Fruit fly (Drosophila melanogaster): ENCODE measurements around the gene sowah.
A peak's percentile ranks its signal among the peaks of the same experiment; 100 is the strongest.

sowah gene

DNA sequence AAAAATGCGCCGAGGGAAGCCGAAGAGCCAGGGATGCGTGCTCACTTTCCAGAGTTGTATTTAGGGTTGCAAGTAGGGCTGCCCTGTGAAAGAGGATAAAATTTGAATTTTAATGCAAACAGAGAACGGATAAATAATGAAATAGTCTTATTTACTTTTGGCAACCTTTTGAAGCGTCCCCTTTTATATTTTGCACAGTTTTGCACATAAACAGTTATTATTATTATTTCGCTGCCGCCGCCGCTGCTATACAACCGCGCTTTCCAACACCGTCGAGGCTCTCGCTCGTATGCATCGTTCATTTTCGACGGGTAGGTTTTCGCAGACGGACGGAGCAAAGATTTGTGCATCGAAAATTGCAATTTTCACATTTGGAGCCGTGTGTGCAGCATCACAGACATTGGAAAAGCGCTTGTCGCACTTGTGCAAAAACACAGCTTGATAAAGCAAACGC, 57.6 kb downstream of the sowah start, which contains the start of the genes sti and tral (continued):
- TF ChIP-seq CG3032 (tag; optimal IDR thresholded peaks at IDR 0.05): peak; percentile 71
- TF ChIP-seq fkh (GFP tag; optimal IDR thresholded peaks at IDR 0.05): peak; percentile 55
- peak; percentile 35 for TF ChIP-seq CG6808 (GFP tag; optimal IDR thresholded peaks at IDR 0.05)
- TF ChIP-seq Eip75B (GFP tag; optimal IDR thresholded peaks at IDR 0.05): no peak
- peak; percentile 62 for TF ChIP-seq CG1621 (tag; optimal IDR thresholded peaks at IDR 0.05)
- no peak for TF ChIP-seq CG10669 (GFP tag; optimal IDR thresholded peaks at IDR 0.05)
- TF ChIP-seq Lpt (GFP tag; optimal IDR thresholded peaks at IDR 0.05): peak; percentile 38
- TF ChIP-seq net (GFP tag; optimal IDR thresholded peaks at IDR 0.05): no peak
- TF ChIP-seq CG34406 (GFP tag; optimal IDR thresholded peaks at IDR 0.05): peak; percentile 75
- TF ChIP-seq Smox (GFP tag; optimal IDR thresholded peaks at IDR 0.05): no peak
- peak; percentile 48 for TF ChIP-seq CG4318 (GFP tag; optimal IDR thresholded peaks at IDR 0.05)
- TF ChIP-seq Blimp-1 (GFP tag; optimal IDR thresholded peaks at IDR 0.05): peak; percentile 52
- TF ChIP-seq CG8632 (GFP tag; optimal IDR thresholded peaks at IDR 0.05): peak; percentile 69
- no peak for TF ChIP-seq CG16779 (tag; optimal IDR thresholded peaks at IDR 0.05)
- TF ChIP-seq CG7368 (GFP tag; optimal IDR thresholded peaks at IDR 0.05): peak; percentile 67
- TF ChIP-seq Hr4 (GFP tag; optimal IDR thresholded peaks at IDR 0.05): peak; percentile 90
- TF ChIP-seq dac (GFP tag; optimal IDR thresholded peaks at IDR 0.05): peak; percentile 50
- peak; percentile 22 for TF ChIP-seq Eip93F (GFP tag; optimal IDR thresholded peaks at IDR 0.05)
- no peak for TF ChIP-seq CG11762 (GFP tag; optimal IDR thresholded peaks at IDR 0.05; ENCODE audit: insufficient read depth)
- TF ChIP-seq CG11294 (GFP tag; IDR thresholded peaks at IDR 0.05): peak; percentile 27; the same call in 1 of the 2 replicates

DNA sequence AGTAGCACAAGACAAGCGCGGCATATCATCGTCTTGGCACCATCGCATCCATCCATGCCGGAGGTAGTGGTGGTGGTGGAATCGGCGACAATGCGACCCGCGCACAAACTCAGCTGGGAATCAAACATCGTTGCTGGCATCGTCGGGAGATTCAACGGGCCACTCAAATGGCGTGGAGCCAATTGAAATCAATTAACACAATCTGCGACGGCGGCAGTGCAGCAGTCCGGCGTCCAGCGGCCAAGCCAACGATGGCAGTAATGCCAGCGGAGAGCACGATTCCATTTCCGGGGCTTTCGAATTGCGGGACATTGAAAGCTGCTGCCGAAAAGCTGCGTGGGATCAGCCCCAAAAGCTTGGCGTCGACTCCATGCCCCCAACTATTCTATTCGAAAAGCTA, 64.8 kb downstream of the sowah start, which contains the start of gene CG10654:
CG10654 (minus strand) TSS at position 270 of the 400 bp plus-strand sequence.
- TF ChIP-seq eg (GFP tag; IDR thresholded peaks at IDR 0.05) (no peak), CG7368 (GFP tag; optimal IDR thresholded peaks at IDR 0.05) (no peak), CG6792 (GFP tag; optimal IDR thresholded peaks at IDR 0.05) (no peak), salr (GFP tag; optimal IDR thresholded peaks at IDR 0.05) (no peak), Met (GFP tag; optimal IDR thresholded peaks at IDR 0.05) (no peak), acj6 (GFP tag; optimal IDR thresholded peaks at IDR 0.05) (no peak), CG15336 (GFP tag; IDR thresholded peaks at IDR 0.05) (no peak), Ets21C (GFP tag; optimal IDR thresholded peaks at IDR 0.05) (no peak), Eip75B (GFP tag; optimal IDR thresholded peaks at IDR 0.05) (no peak), svp (GFP tag) (no peak)

DNA sequence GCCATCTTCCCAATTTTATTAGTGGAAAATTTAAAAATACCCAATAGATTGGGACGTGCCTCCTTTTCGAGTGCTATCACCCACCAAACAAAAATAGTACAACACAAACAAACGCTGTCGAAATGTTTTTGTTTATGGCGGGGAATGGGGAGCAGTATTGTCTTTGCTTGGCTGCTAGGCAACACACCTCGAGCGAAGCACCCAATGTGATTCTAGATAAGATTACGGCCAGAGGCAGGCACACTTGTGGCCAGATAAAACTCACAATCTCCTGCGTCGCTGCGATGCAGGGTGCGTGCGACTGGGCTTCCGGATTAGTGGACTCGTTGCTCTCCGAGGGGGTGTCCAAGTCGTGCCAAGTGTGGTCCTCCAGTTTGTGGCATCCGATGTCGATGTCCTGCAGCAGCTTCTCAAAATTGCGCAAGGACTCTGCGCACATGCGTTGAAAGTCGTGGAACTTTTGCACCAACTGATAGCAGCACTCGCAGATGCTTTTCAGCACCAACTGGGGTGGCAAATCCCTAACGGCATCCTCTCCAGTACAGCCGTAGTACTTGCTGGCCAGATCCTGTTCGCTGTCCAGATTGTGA, 65.3 kb downstream of the sowah start:
- TF ChIP-seq CG15336 (GFP tag; IDR thresholded peaks at IDR 0.05): no peak
- no peak for TF ChIP-seq CG6276 (GFP tag; optimal IDR thresholded peaks at IDR 0.05)

DNA sequence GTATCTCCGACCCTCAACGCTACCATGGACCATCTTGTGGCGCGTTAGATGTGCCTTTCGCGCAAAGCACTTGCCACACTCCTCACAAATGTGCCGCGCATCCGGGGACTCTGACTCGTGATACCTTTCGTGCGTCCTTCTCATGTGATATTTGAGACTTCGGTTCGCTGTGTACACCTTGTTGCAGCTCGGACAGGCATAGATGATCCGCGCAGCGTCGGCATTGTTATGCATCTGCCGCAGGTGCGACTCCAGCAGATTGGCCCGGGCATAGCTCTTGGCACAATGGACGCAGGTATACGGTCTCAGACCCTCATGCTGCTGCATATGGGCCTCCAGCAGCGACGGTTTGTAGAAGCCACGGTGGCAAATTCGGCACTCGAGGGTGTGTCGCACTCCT, 66.4 kb downstream of the sowah start:
- TF ChIP-seq dac (GFP tag; optimal IDR thresholded peaks at IDR 0.05) (no peak), topi (GFP tag; optimal IDR thresholded peaks at IDR 0.05) (no peak), OdsH (GFP tag; optimal IDR thresholded peaks at IDR 0.05) (no peak), CG15336 (GFP tag; IDR thresholded peaks at IDR 0.05) (no peak), CG32006 (GFP tag; optimal IDR thresholded peaks at IDR 0.05) (no peak), CG1621 (tag; optimal IDR thresholded peaks at IDR 0.05) (no peak), CG3032 (tag; optimal IDR thresholded peaks at IDR 0.05) (no peak)

DNA sequence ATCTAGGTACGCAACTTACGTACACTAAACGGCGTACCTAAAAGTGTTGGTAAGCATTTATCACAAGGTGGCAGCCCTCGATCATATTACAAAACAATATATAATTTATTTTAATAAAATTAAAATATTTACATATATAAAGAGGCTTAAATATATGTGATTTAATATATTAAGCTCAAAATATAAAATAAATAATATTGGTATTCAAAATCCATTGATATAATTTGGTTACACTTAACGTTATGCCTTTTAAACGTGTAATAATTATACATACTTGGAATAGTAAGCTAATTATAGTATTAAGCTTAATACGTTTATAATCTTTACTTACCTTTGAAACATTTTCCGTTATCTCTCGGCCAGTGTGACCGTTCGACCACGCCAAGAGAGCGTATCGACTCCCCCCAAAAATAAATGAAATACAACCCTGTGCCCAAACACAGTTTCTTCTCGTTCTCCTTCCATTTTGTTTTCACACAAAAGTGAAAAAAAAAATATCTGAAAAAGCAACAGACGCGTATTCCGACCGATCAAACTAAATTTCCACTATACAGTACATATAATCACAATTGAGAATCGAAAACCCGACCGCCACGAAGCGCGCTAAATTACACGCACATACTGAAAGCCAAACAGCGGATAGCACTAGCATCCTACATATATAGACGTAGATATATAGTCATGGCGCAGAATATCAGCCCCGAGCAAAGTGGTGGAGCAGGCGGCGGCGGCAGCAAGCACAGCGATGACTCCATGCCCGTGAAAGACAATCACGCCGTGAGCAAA, 68.3 kb downstream of the sowah start, which contains the start of the genes CG10646 and vih:
CG10646 (minus strand) TSS at position 30 of the 786 bp plus-strand sequence.
vih (plus strand) TSS at position 428 of the 786 bp plus-strand sequence.
- TF ChIP-seq pdm3 (GFP tag; optimal IDR thresholded peaks at IDR 0.05): no peak
- TF ChIP-seq svp (GFP tag): no peak
- peak; percentile 4 for TF ChIP-seq Ets96B (tag; optimal IDR thresholded peaks at IDR 0.05)
- TF ChIP-seq CG6792 (GFP tag; optimal IDR thresholded peaks at IDR 0.05): peak; percentile 21
- TF ChIP-seq eg (GFP tag; IDR thresholded peaks at IDR 0.05): no peak
- no peak for TF ChIP-seq Sox14 (GFP tag; optimal IDR thresholded peaks at IDR 0.05)
- TF ChIP-seq CG8119 (GFP tag; IDR thresholded peaks at IDR 0.05): peak; percentile 32; the same call in 1 of the 3 replicates
- TF ChIP-seq net (GFP tag; optimal IDR thresholded peaks at IDR 0.05): no peak
- no peak for TF ChIP-seq CG8632 (GFP tag; optimal IDR thresholded peaks at IDR 0.05)
- TF ChIP-seq Hr4 (GFP tag; optimal IDR thresholded peaks at IDR 0.05): no peak
- TF ChIP-seq topi (GFP tag; optimal IDR thresholded peaks at IDR 0.05): no peak
- TF ChIP-seq CG3032 (tag; optimal IDR thresholded peaks at IDR 0.05): peak; percentile 21
- TF ChIP-seq CG15336 (GFP tag; IDR thresholded peaks at IDR 0.05): 0 out of 2 replicates have a peak, but pooled peaks have one; percentile 35
- peak; percentile 31 for TF ChIP-seq CG31627 (GFP tag; optimal IDR thresholded peaks at IDR 0.05)
- peak; percentile 45 for TF ChIP-seq fkh (GFP tag; optimal IDR thresholded peaks at IDR 0.05)
- no peak for TF ChIP-seq Smox (GFP tag; optimal IDR thresholded peaks at IDR 0.05)
- TF ChIP-seq CG1621 (tag; optimal IDR thresholded peaks at IDR 0.05): peak; percentile 11
- no peak for TF ChIP-seq Blimp-1 (GFP tag; optimal IDR thresholded peaks at IDR 0.05)
- no peak for TF ChIP-seq Lpt (GFP tag; optimal IDR thresholded peaks at IDR 0.05)
- no peak for TF ChIP-seq fd59A (GFP tag; optimal IDR thresholded peaks at IDR 0.05)
- TF ChIP-seq esn (GFP tag; optimal IDR thresholded peaks at IDR 0.05): peak; percentile 54
- no peak for TF ChIP-seq CG10669 (GFP tag; optimal IDR thresholded peaks at IDR 0.05)

All from whole organism, prepupa.